Worm (Caenorhabditis elegans): ENCODE data around the gene znf-706.

- TF ChIP-seq K12H6.12 (tag; optimal IDR thresholded peaks at IDR 0.05) (no peak), F39B2.1 (GFP tag; IDR thresholded peaks at IDR 0.05) (no peak), pha-4 (tag; optimal IDR thresholded peaks at IDR 0.05) (no peak), dpff-1 (tag; optimal IDR thresholded peaks at IDR 0.05) (no peak), D2030.7 (GFP tag; IDR thresholded peaks at IDR 0.05) (no peak), B0261.1 (tag; optimal IDR thresholded peaks at IDR 0.05) (no peak)
These were observed 2.1 kb downstream of the znf-706 start, which contains the start of gene lpl-1 for ce11 chrIV:9093932-9094331.

All from whole organism, young adult.